Worm (Caenorhabditis elegans) whole organism, L1 larva: ENCODE measurements around the gene kbp-1.

Experiments used
- aha-1 ChIP-seq: fragments of 150-350 bp; optimal IDR thresholded peaks from 2 replicates; lab custom pipeline; 2014; ENCODE audit warnings: missing biosample characterization, missing genetic modification characterization
- blmp-1 ChIP-seq: fragments of 150-350 bp; optimal IDR thresholded peaks from 2 replicates; lab custom pipeline; 2014; ENCODE audit warnings: missing biosample characterization, missing genetic modification characterization
- ceh-63 ChIP-seq: fragments of 200-800 bp; sonication (Bioruptor generic); optimal IDR thresholded peaks from 2 replicates; lab custom pipeline; 2018; ENCODE audit warnings: mild to moderate bottlenecking, missing genetic modification characterization, missing compliant biosample characterization
- ceh-8 ChIP-seq: fragments of 200-800 bp; sonication (Bioruptor generic); optimal IDR thresholded peaks from 2 replicates; lab custom pipeline; 2018; ENCODE audit warnings: mild to moderate bottlenecking, missing genetic modification characterization, moderate library complexity, missing compliant biosample characterization
- ceh-82 ChIP-seq, 3 experiments: fragments of 150-350 bp in 1 of 3; sonication (generic microtip) in 2 of 3; optimal IDR thresholded peaks; 2 replicates each; lab custom pipeline; 2014 to 2017; ENCODE audit warnings: missing biosample characterization in 3 of 3, missing genetic modification characterization in 3 of 3
- ceh-88 ChIP-seq: fragments of 200-800 bp; sonication (Bioruptor generic); IDR thresholded peaks from 2 replicates; pipeline ENCODE4 v1.3.6; 2022; ENCODE audit warnings: missing genetic modification characterization, missing compliant biosample characterization
- ceh-90 ChIP-seq: sonication (generic microtip); optimal IDR thresholded peaks from 2 replicates; lab custom pipeline; 2016; ENCODE audit warnings: missing genetic modification characterization, missing compliant biosample characterization
- dsc-1 ChIP-seq: sonication (generic microtip); optimal IDR thresholded peaks from 2 replicates; lab custom pipeline; 2016; ENCODE audit warnings: mild to moderate bottlenecking, missing genetic modification characterization, missing compliant biosample characterization
- efl-1 ChIP-seq, 4 experiments: fragments of 150-350 bp; optimal IDR thresholded peaks in 3 of 4; peaks in 1 of 4; 1 replicate in 1 of 4; 2 replicates in 3 of 4; lab custom pipeline; 2014; ENCODE audit warnings: missing biosample characterization in 2 of 4, missing genetic modification characterization in 2 of 4, missing genetic modification reagents in 2 of 4
- efl-3 ChIP-seq: fragments of 200-800 bp; sonication (Bioruptor generic); optimal IDR thresholded peaks from 2 replicates; lab custom pipeline; 2018; ENCODE audit warnings: mild to moderate bottlenecking, missing genetic modification characterization, missing compliant biosample characterization
- egl-27 ChIP-seq, 2 experiments: fragments of 150-350 bp in 1 of 2; sonication (generic microtip); optimal IDR thresholded peaks; 3 replicates each; lab custom pipeline; 2017 to 2018; ENCODE audit warnings: missing biosample characterization in 2 of 2, missing genetic modification characterization in 2 of 2, missing genetic modification reagents in 2 of 2
- elt-3 ChIP-seq, 6 experiments: fragments of 150-350 bp in 1 of 6; sonication (generic microtip); optimal IDR thresholded peaks; 2 replicates each; lab custom pipeline; 2017 to 2018; ENCODE audit warnings: missing biosample characterization in 6 of 6, missing genetic modification characterization in 6 of 6, inconsistent platforms in 1 of 6
- fkh-4 ChIP-seq: sonication (generic microtip); optimal IDR thresholded peaks from 2 replicates; lab custom pipeline; 2016; ENCODE audit warnings: missing compliant biosample characterization, missing genetic modification characterization, borderline replicate concordance
- hlh-17 ChIP-seq: fragments of 200-800 bp; sonication (Bioruptor generic); optimal IDR thresholded peaks from 2 replicates; lab custom pipeline; 2018; ENCODE audit warnings: missing genetic modification characterization, mild to moderate bottlenecking, missing compliant biosample characterization, moderate library complexity, borderline replicate concordance
- hlh-4 ChIP-seq: sonication (generic microtip); optimal IDR thresholded peaks from 2 replicates; lab custom pipeline; 2016; ENCODE audit warnings: mild to moderate bottlenecking, missing genetic modification characterization, missing compliant biosample characterization
- isw-1 ChIP-seq: fragments of 200-800 bp; sonication (Bioruptor generic); IDR thresholded peaks from 2 replicates; pipeline ENCODE4 v1.3.6; 2022; ENCODE audit warnings: missing genetic modification characterization, missing compliant biosample characterization
- jun-1 ChIP-seq: fragments of 150-350 bp; optimal IDR thresholded peaks from 2 replicates; lab custom pipeline; 2014; ENCODE audit warnings: missing biosample characterization, missing genetic modification reagents, missing genetic modification characterization
- lin-13 ChIP-seq: fragments of 150-350 bp; optimal IDR thresholded peaks from 2 replicates; lab custom pipeline; 2014; ENCODE audit warnings: missing biosample characterization, missing genetic modification reagents, missing genetic modification characterization
- lin-14 ChIP-seq: fragments of 200-800 bp; sonication (Bioruptor generic); optimal IDR thresholded peaks from 2 replicates; lab custom pipeline; 2018; ENCODE audit warnings: mild to moderate bottlenecking, missing genetic modification characterization, moderate library complexity, missing compliant biosample characterization
- lin-35 ChIP-seq, 2 experiments: fragments of 150-350 bp; optimal IDR thresholded peaks; 2 replicates each; lab custom pipeline; 2014; ENCODE audit warnings: missing biosample characterization in 2 of 2, missing genetic modification characterization in 2 of 2, missing genetic modification reagents in 2 of 2
- lir-3 ChIP-seq: sonication (generic microtip); optimal IDR thresholded peaks from 2 replicates; lab custom pipeline; 2016; ENCODE audit warnings: mild to moderate bottlenecking, missing genetic modification characterization, moderate library complexity, missing compliant biosample characterization; ENCODE audit not compliant: poor library complexity
- lsy-2 ChIP-seq, 2 experiments: fragments of 150-350 bp; optimal IDR thresholded peaks; 2 replicates each; lab custom pipeline; 2014; ENCODE audit warnings: missing biosample characterization in 2 of 2, missing genetic modification characterization in 2 of 2
- mdl-1 ChIP-seq, 2 experiments: fragments of 150-350 bp; optimal IDR thresholded peaks; 2 replicates each; lab custom pipeline; 2014 to 2017; ENCODE audit warnings: missing biosample characterization in 2 of 2, missing genetic modification characterization in 2 of 2, inconsistent platforms in 1 of 2
- mef-2 ChIP-seq: fragments of 150-350 bp; optimal IDR thresholded peaks from 2 replicates; lab custom pipeline; 2014; ENCODE audit warnings: missing biosample characterization, missing genetic modification characterization
- mep-1 ChIP-seq: fragments of 150-350 bp; optimal IDR thresholded peaks from 2 replicates; lab custom pipeline; 2014; ENCODE audit warnings: missing biosample characterization, missing genetic modification characterization
- nhr-19 ChIP-seq: fragments of 200-800 bp; sonication (Bioruptor generic); conservative IDR thresholded peaks from 2 replicates; pipeline ENCODE4 v1.3.6; 2022; ENCODE audit warnings: missing genetic modification characterization, missing compliant biosample characterization
- nhr-20 ChIP-seq: sonication (generic microtip); optimal IDR thresholded peaks from 2 replicates; lab custom pipeline; 2016; ENCODE audit warnings: mild to moderate bottlenecking, missing genetic modification characterization, missing compliant biosample characterization
- nhr-71 ChIP-seq: sonication (generic microtip); optimal IDR thresholded peaks from 2 replicates; lab custom pipeline; 2016; ENCODE audit warnings: mild to moderate bottlenecking, missing genetic modification characterization, moderate library complexity, missing compliant biosample characterization
- nhr-77 ChIP-seq: fragments of 150-350 bp; optimal IDR thresholded peaks from 2 replicates; lab custom pipeline; 2014; ENCODE audit warnings: missing biosample characterization, missing genetic modification characterization
- nhr-84 ChIP-seq: sonication (generic microtip); optimal IDR thresholded peaks from 2 replicates; lab custom pipeline; 2017; ENCODE audit warnings: missing biosample characterization, missing genetic modification characterization
- rnt-1 ChIP-seq: sonication (generic microtip); optimal IDR thresholded peaks from 2 replicates; lab custom pipeline; 2016; ENCODE audit warnings: mild to moderate bottlenecking, missing genetic modification characterization, moderate library complexity, missing compliant biosample characterization
- swsn-7 ChIP-seq: sonication (generic microtip); optimal IDR thresholded peaks from 2 replicates; lab custom pipeline; 2016; ENCODE audit warnings: missing genetic modification characterization, missing compliant biosample characterization
- tbx-2 ChIP-seq: sonication (generic microtip); optimal IDR thresholded peaks from 2 replicates; lab custom pipeline; 2016; ENCODE audit warnings: missing genetic modification characterization, missing compliant biosample characterization
- tlp-1 ChIP-seq: fragments of 150-350 bp; optimal IDR thresholded peaks from 2 replicates; lab custom pipeline; 2014; ENCODE audit warnings: missing biosample characterization, missing genetic modification characterization
- unc-130 ChIP-seq: fragments of 150-350 bp; optimal IDR thresholded peaks from 2 replicates; lab custom pipeline; 2017; ENCODE audit warnings: missing biosample characterization, missing genetic modification characterization, inconsistent platforms
- vab-15 ChIP-seq: sonication (generic microtip); optimal IDR thresholded peaks from 2 replicates; lab custom pipeline; 2017; ENCODE audit warnings: missing genotype, mild to moderate bottlenecking, missing genetic modification characterization, missing compliant biosample characterization

The kbp-1 gene

DNA sequence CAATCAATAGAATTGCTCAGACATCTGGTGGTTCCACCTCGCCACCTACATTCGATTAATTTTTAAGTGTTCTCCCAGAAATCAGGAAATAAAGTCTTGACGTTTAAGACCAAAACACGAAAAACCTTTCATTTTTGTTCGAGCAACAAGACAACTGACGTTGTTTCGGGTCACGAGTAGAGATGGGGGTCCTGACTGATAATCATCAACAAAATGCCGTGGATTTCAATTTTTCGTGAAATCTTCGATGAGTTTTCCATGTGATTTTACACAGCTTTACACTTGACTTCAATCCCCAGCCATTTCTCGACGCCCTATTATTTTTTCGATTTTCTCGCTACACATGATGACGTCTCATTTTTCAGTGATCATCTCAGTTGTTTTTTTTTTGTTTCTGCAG lies 1.6 kb downstream of the kbp-1 start (continued):
- peak in 1 of 2 experiments; percentile 35 for TF ChIP-seq mdl-1 (tag; optimal IDR thresholded peaks at IDR 0.05; lab: Kevin White, UChicago)
- TF ChIP-seq tlp-1 (tag; lab: Kevin White, UChicago) = no peak
- no peak for TF ChIP-seq lin-13 (GFP tag; lab: Kevin White, UChicago)
- peak; percentile 16 for TF ChIP-seq nhr-20
- TF ChIP-seq hlh-4 = no peak
- peak in 1 of 2 experiments; percentile 45 for TF ChIP-seq efl-1 (optimal IDR thresholded peaks at IDR 0.05; lab: Kevin White, UChicago)
- TF ChIP-seq efl-1 (GFP tag; optimal IDR thresholded peaks at IDR 0.05 in 1 of 2; lab: Kevin White, UChicago) = peak in 1 of 2 experiments; percentile 58
- TF ChIP-seq dsc-1 (tag; lab: Kevin White, UChicago) = no peak
- TF ChIP-seq jun-1 (tag; lab: Kevin White, UChicago) = no peak

DNA sequence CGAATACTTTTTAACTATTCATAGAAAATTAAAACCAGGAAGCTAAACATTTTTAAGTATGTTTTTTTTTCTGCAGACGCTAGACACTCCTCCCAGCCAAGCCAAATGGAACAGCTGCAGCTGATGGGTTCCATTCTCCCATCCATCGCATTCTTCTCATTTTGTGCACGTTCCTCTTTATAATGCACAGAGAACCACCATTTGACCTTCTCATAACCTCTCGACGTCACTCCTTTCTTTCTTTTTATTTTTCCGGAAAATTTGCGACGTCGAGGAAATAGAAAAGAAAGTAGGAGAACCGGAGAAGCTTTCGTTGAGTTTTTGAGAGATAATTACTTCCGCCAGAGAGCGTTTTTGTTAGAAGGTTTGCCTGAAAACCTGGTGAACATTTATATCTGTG lies 2.2 kb downstream of the kbp-1 start:
- TF ChIP-seq nhr-77 (tag; lab: Kevin White, UChicago) (no peak), ceh-82 (tag; optimal IDR thresholded peaks at IDR 0.05; lab: Kevin White, UChicago) (peak in 1 of 3 experiments; percentile 24), tbx-2 (tag; lab: Kevin White, UChicago) (peak; percentile 2), hlh-17 (no peak), rnt-1 (tag; lab: Kevin White, UChicago) (peak; percentile 12), mef-2 (no peak), ceh-8 (GFP tag; lab: Kevin White, UChicago) (no peak), lin-14 (peak; percentile 49), nhr-71 (tag; lab: Kevin White, UChicago) (no peak), vab-15 (tag; lab: Kevin White, UChicago) (no peak), lir-3 (tag; lab: Kevin White, UChicago) (no peak)

DNA sequence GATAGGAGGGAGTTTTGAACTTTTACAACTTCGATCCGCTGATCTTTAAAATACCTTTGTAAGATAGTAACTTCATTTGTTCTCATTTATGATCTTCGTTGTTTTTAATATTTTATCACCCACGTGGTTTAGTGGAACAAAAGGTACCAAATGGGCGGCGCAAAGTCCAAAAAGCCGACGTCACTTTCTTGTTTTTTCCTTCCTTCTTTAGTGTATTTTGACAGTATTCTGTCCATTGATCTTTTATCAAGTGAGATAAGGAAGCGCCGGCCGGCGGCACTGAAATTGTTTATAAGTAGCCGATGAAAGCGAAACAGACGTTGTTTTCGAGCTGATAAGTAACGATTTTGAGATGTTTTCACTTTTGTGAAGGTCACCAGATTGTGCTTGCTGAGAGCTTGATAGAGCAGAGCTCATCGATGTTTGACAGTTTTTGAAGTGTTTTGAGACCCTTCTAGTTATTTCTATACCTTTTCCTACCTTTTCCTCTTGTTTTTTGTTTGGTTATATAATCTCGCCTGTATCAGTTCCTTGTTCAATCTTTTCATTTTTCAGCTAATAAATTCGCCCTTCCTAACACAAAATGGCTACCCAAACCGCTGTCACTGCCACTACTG lies 3.2 kb downstream of the kbp-1 start, which contains the start of gene K04C2.3:
Gene K04C2.3 (plus strand): TSS at position 556 of the 617 bp plus-strand sequence.
- TF ChIP-seq fkh-4 (tag; lab: Kevin White, UChicago) (no peak), jun-1 (tag; lab: Kevin White, UChicago) (no peak), tbx-2 (tag; lab: Kevin White, UChicago) (peak; percentile 6), lsy-2 (tag; optimal IDR thresholded peaks at IDR 0.05; lab: Kevin White, UChicago) (no peak), nhr-19 (peak; percentile 15; the same call in 1 of the 2 replicates), nhr-71 (tag; lab: Kevin White, UChicago) (peak; percentile 20), rnt-1 (tag; lab: Kevin White, UChicago) (peak; percentile 26), blmp-1 (tag; lab: Kevin White, UChicago) (peak; percentile 19), ceh-90 (no peak), efl-1 (optimal IDR thresholded peaks at IDR 0.05; lab: Kevin White, UChicago) (no peak), efl-1 (GFP tag; optimal IDR thresholded peaks at IDR 0.05 in 1 of 2; lab: Kevin White, UChicago) (peak in 1 of 2 experiments; percentile 71), isw-1 (no peak), egl-27 (tag; optimal IDR thresholded peaks at IDR 0.05; lab: Kevin White, UChicago) (no peak), lin-35 (GFP tag; optimal IDR thresholded peaks at IDR 0.05; lab: Kevin White, UChicago) (no peak), nhr-77 (tag; lab: Kevin White, UChicago) (no peak), ceh-63 (GFP tag; lab: Kevin White, UChicago) (no peak), efl-3 (GFP tag; lab: Kevin White, UChicago) (no peak), swsn-7 (tag; lab: Kevin White, UChicago) (no peak), unc-130 (no peak), ceh-88 (GFP tag; lab: Robert Waterston, UW) (peak; percentile 28; the same call in 1 of the 2 replicates), mep-1 (tag; lab: Kevin White, UChicago) (no peak), elt-3 (tag; optimal IDR thresholded peaks at IDR 0.05; lab: Kevin White, UChicago) (peak in 2 of 6 experiments; percentile 10), nhr-84 (tag; lab: Kevin White, UChicago) (no peak), aha-1 (no peak), nhr-20 (peak; percentile 6)
- TF ChIP-seq, all 84 proteins: peak for 9
